Fruit fly (Drosophila melanogaster) whole organism, embryonic: ENCODE measurements around the gene Nepl13.

Experiments
- Atf-2 ChIP-seq: fragments of 200-800 bp; sonication (Bioruptor generic); optimal IDR thresholded peaks from 2 replicates; lab custom pipeline; 2016; ENCODE audit warnings: missing biosample characterization, missing genetic modification characterization
- Blimp-1 ChIP-seq: fragments of 200-800 bp; sonication (Bioruptor generic); optimal IDR thresholded peaks from 3 replicates; lab custom pipeline; 2018; ENCODE audit warnings: missing biosample characterization, missing genetic modification characterization, mild to moderate bottlenecking, moderate library complexity, missing genetic modification reagents
- CG12219 ChIP-seq: fragments of 200-800 bp; sonication (Bioruptor generic); optimal IDR thresholded peaks from 3 replicates; lab custom pipeline; 2018; ENCODE audit warnings: missing biosample characterization, mild to moderate bottlenecking, missing genetic modification characterization
- CG12391 ChIP-seq: fragments of 200-800 bp; sonication (Bioruptor generic); optimal IDR thresholded peaks from 3 replicates; lab custom pipeline; 2018; ENCODE audit warnings: missing biosample characterization, mild to moderate bottlenecking, missing genetic modification characterization, moderate library complexity
- CG13296 ChIP-seq: fragments of 200-800 bp; sonication (Bioruptor generic); optimal IDR thresholded peaks from 3 replicates; lab custom pipeline; 2018; ENCODE audit warnings: missing biosample characterization, mild to moderate bottlenecking, missing genetic modification characterization
- CG15601 ChIP-seq: fragments of 200-800 bp; sonication (Bioruptor generic); optimal IDR thresholded peaks from 3 replicates; lab custom pipeline; 2019; ENCODE audit warnings: missing biosample characterization, mild to moderate bottlenecking, missing genetic modification characterization, moderate library complexity
- CG1647 ChIP-seq: fragments of 200-800 bp; sonication (Bioruptor generic); optimal IDR thresholded peaks from 3 replicates; lab custom pipeline; 2016; ENCODE audit warnings: missing biosample characterization, missing genetic modification characterization
- CG16813 ChIP-seq: fragments of 200-800 bp; sonication (Bioruptor generic); IDR thresholded peaks from 3 replicates; pipeline ENCODE4 v1.3.6; 2022; ENCODE audit warnings: missing biosample characterization, missing genetic modification characterization; ENCODE audit not compliant: partially characterized antibody
- CG18011 ChIP-seq: fragments of 200-800 bp; sonication (Bioruptor generic); optimal IDR thresholded peaks from 2 replicates; lab custom pipeline; 2017; ENCODE audit warnings: missing biosample characterization, missing genetic modification characterization, mild to moderate bottlenecking, moderate library complexity, missing genotype
- CG18476 ChIP-seq: fragments of 200-800 bp; sonication (Bioruptor generic); optimal IDR thresholded peaks from 2 replicates; lab custom pipeline; 2016; ENCODE audit warnings: missing biosample characterization, mild to moderate bottlenecking, missing genetic modification characterization
- CG30403 ChIP-seq: fragments of 200-800 bp; sonication (Bioruptor generic); optimal IDR thresholded peaks from 3 replicates; lab custom pipeline; 2016; ENCODE audit warnings: missing biosample characterization, missing genetic modification characterization
- CG32772 ChIP-seq: fragments of 200-800 bp; sonication (Bioruptor generic); IDR thresholded peaks from 2 replicates; pipeline ENCODE4 v1.3.6; 2022; ENCODE audit warnings: missing biosample characterization, missing genetic modification characterization
- CG6683 ChIP-seq: fragments of 200-800 bp; sonication (Bioruptor generic); optimal IDR thresholded peaks from 2 replicates; lab custom pipeline; 2017; ENCODE audit warnings: missing biosample characterization, mild to moderate bottlenecking, missing genetic modification characterization, missing genetic modification reagents
- CG6813 ChIP-seq: fragments of 200-800 bp; sonication (Bioruptor generic); optimal IDR thresholded peaks from 2 replicates; lab custom pipeline; 2017; ENCODE audit warnings: missing biosample characterization, missing genetic modification characterization, mild to moderate bottlenecking, moderate library complexity, missing genetic modification reagents
- CG7987 ChIP-seq: fragments of 200-800 bp; sonication (Bioruptor generic); optimal IDR thresholded peaks from 2 replicates; lab custom pipeline; 2018; ENCODE audit warnings: missing biosample characterization, mild to moderate bottlenecking, missing genetic modification characterization, moderate library complexity
- CkIIα-i1 ChIP-seq: fragments of 200-800 bp; sonication (Bioruptor generic); IDR thresholded peaks from 2 replicates; pipeline ENCODE4 v1.3.6; 2022; ENCODE audit warnings: missing biosample characterization, missing genetic modification characterization
- CoRest ChIP-seq: fragments of 200-800 bp; sonication (Bioruptor generic); optimal IDR thresholded peaks from 3 replicates; lab custom pipeline; 2018; ENCODE audit warnings: missing biosample characterization, mild to moderate bottlenecking, missing genetic modification characterization, moderate library complexity
- Dll ChIP-seq: fragments of 200-800 bp; sonication (Bioruptor generic); IDR thresholded peaks from 4 replicates; pipeline ENCODE4 v1.3.6; 2022; ENCODE audit warnings: missing biosample characterization, missing genetic modification characterization; ENCODE audit not compliant: partially characterized antibody
- E2f2 ChIP-seq: fragments of 200-800 bp; sonication (Bioruptor generic); IDR thresholded peaks from 2 replicates; pipeline ENCODE4 v1.3.6; 2022; ENCODE audit warnings: missing biosample characterization, missing genetic modification characterization
- H15 ChIP-seq: fragments of 200-800 bp; sonication (Bioruptor generic); IDR thresholded peaks from 3 replicates; pipeline ENCODE4 v1.3.6; 2022; ENCODE audit warnings: missing biosample characterization, missing genetic modification characterization
- HLH3B ChIP-seq: fragments of 200-800 bp; sonication (Bioruptor generic); IDR thresholded peaks from 2 replicates; pipeline ENCODE4 v1.3.6; 2022; ENCODE audit warnings: missing biosample characterization, missing genetic modification characterization
- Med ChIP-seq: fragments of 200-800 bp; sonication (Bioruptor generic); peaks from one replicate; lab custom pipeline; 2016; ENCODE audit warnings: missing biosample characterization, missing genetic modification characterization, mild to moderate bottlenecking, inconsistent platforms, moderate library complexity
- Opbp ChIP-seq: fragments of 200-800 bp; sonication (Bioruptor generic); IDR thresholded peaks from 3 replicates; pipeline ENCODE4 v1.3.6; 2022; ENCODE audit warnings: missing biosample characterization, missing genetic modification characterization; ENCODE audit not compliant: partially characterized antibody
- Ravus ChIP-seq: fragments of 200-800 bp; sonication (Bioruptor generic); IDR thresholded peaks from 2 replicates; pipeline ENCODE4 v1.3.6; 2022; ENCODE audit warnings: missing biosample characterization, missing genetic modification characterization
- Rfx ChIP-seq: fragments of 200-800 bp; sonication (Bioruptor generic); IDR thresholded peaks from 2 replicates; pipeline ENCODE4 v1.3.6; 2022; ENCODE audit warnings: missing biosample characterization, missing genetic modification characterization
- Sox102F ChIP-seq: fragments of 200-800 bp; sonication (Bioruptor generic); optimal IDR thresholded peaks from 2 replicates; lab custom pipeline; 2018; ENCODE audit warnings: missing biosample characterization, mild to moderate bottlenecking, missing genetic modification characterization, moderate library complexity
- chm ChIP-seq: fragments of 200-800 bp; sonication (Bioruptor generic); IDR thresholded peaks from 2 replicates; pipeline ENCODE4 v1.3.6; 2022; ENCODE audit warnings: missing biosample characterization, missing genetic modification characterization
- dati ChIP-seq: fragments of 200-800 bp; sonication (Bioruptor generic); IDR thresholded peaks from 2 replicates; pipeline ENCODE4 v1.3.6; 2022; ENCODE audit warnings: missing biosample characterization, missing genetic modification characterization
- ems ChIP-seq: fragments of 200-800 bp; sonication (Bioruptor generic); optimal IDR thresholded peaks from 3 replicates; lab custom pipeline; 2016; ENCODE audit warnings: missing biosample characterization, missing genetic modification characterization
- fd102C ChIP-seq: fragments of 200-800 bp; sonication (Bioruptor generic); optimal IDR thresholded peaks from 2 replicates; lab custom pipeline; 2018; ENCODE audit warnings: missing biosample characterization, mild to moderate bottlenecking, missing genetic modification characterization, moderate library complexity
- ftz-f1 ChIP-seq: fragments of 200-800 bp; sonication (Bioruptor generic); optimal IDR thresholded peaks from 2 replicates; lab custom pipeline; 2016; ENCODE audit warnings: missing biosample characterization, missing genetic modification characterization
- hkb ChIP-seq, 2 experiments: fragments of 200-800 bp in 1 of 2; fragments of >200 bp in 1 of 2; sonication (Bioruptor generic) in 1 of 2; IDR thresholded peaks in 1 of 2; optimal IDR thresholded peaks in 1 of 2; 2 replicates each; pipeline versions ENCODE4 v1.3.6 to Lab custom; 2017 to 2022; ENCODE audit warnings: missing biosample characterization in 1 of 2, missing genetic modification characterization in 1 of 2
- hth ChIP-seq: fragments of >200 bp; optimal IDR thresholded peaks from 2 replicates; lab custom pipeline; 2017; ENCODE audit warnings: inconsistent platforms
- lilli ChIP-seq: fragments of 200-800 bp; sonication (Bioruptor generic); optimal IDR thresholded peaks from 3 replicates; lab custom pipeline; 2016; ENCODE audit warnings: missing biosample characterization, missing genetic modification characterization
- mam ChIP-seq: fragments of 200-800 bp; sonication (Bioruptor generic); optimal IDR thresholded peaks from 3 replicates; lab custom pipeline; 2016; ENCODE audit warnings: missing biosample characterization, missing genetic modification characterization
- nau ChIP-seq: fragments of 200-800 bp; sonication (Bioruptor generic); optimal IDR thresholded peaks from 3 replicates; lab custom pipeline; 2017; ENCODE audit warnings: missing biosample characterization, mild to moderate bottlenecking, missing genetic modification characterization, missing genetic modification reagents
- nerfin-2 ChIP-seq: fragments of 200-800 bp; sonication (Bioruptor generic); IDR thresholded peaks from 2 replicates; pipeline ENCODE4 v1.3.6; 2022; ENCODE audit warnings: missing biosample characterization, missing genetic modification characterization; ENCODE audit not compliant: partially characterized antibody
- pita ChIP-seq: fragments of 200-800 bp; sonication (Bioruptor generic); optimal IDR thresholded peaks from 2 replicates; lab custom pipeline; 2017; ENCODE audit warnings: missing biosample characterization, mild to moderate bottlenecking, missing genetic modification characterization
- prd ChIP-seq, 3 experiments: fragments of >200 bp in 2 of 3; fragments of 200-800 bp in 1 of 3; sonication (Bioruptor generic) in 1 of 3; optimal IDR thresholded peaks in 2 of 3; IDR thresholded peaks in 1 of 3; 2 replicates in 2 of 3; 3 replicates in 1 of 3; pipeline versions ENCODE4 v1.3.6 to Lab custom; 2017 to 2022; ENCODE audit warnings: missing biosample characterization in 1 of 3, missing genetic modification characterization in 1 of 3
- run ChIP-seq: fragments of 200-800 bp; sonication (Bioruptor generic); optimal IDR thresholded peaks from 3 replicates; lab custom pipeline; 2018; ENCODE audit warnings: missing biosample characterization, mild to moderate bottlenecking, missing genetic modification characterization
- sd ChIP-seq: fragments of 200-800 bp; sonication (Bioruptor generic); optimal IDR thresholded peaks from 3 replicates; lab custom pipeline; 2018; ENCODE audit warnings: missing biosample characterization, mild to moderate bottlenecking, missing genetic modification characterization, moderate library complexity
- tin ChIP-seq: fragments of 200-800 bp; sonication (Bioruptor generic); optimal IDR thresholded peaks from 3 replicates; lab custom pipeline; 2016; ENCODE audit warnings: missing biosample characterization, missing genetic modification characterization
- twi ChIP-seq: fragments of 200-800 bp; optimal IDR thresholded peaks from 2 replicates; lab custom pipeline; 2019; ENCODE audit warnings: missing biosample characterization, mild to moderate bottlenecking, missing genetic modification characterization, moderate library complexity

Gene Nepl13

DNA sequence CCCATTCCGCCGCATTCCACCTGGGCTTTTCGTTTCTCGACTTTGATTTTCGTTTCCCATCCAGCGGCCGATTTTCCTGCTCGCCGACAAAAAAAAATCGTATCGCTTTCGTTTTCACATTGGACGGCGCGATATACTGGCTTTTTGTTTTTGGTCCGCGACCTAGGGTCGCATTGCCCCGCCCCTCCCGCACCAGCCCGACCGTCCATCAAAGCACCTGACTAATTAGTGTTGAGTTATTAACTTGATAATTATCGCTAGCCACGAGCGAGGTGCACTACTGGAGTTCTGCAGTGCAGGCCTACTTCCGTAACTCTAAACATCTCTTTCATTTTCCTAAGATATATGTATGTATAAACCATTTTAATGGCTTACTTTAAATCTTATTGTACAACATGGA lies 9.2 kb downstream of the Nepl13 start (continued):
- no peak for TF ChIP-seq ftz-f1 (GFP tag; lab: Kevin White, UChicago)
- no peak for TF ChIP-seq tin (GFP tag; lab: Kevin White, UChicago)
- no peak for TF ChIP-seq run (tag; lab: Kevin White, UChicago)
- TF ChIP-seq pita (GFP tag; lab: Kevin White, UChicago), result no peak
- TF ChIP-seq fd102C (GFP tag; lab: Kevin White, UChicago), result no peak
- TF ChIP-seq mam (GFP tag; lab: Kevin White, UChicago), result no peak
- no peak for TF ChIP-seq nau
- TF ChIP-seq CG16813 (GFP tag; lab: Robert Waterston, UW), result no peak
- TF ChIP-seq CkIIα-i1 (GFP tag; lab: Robert Waterston, UW), result no peak
- no peak for TF ChIP-seq CG30403 (GFP tag; lab: Kevin White, UChicago)
- no peak for TF ChIP-seq CG18011 (GFP tag; lab: Kevin White, UChicago)
- no peak for TF ChIP-seq nerfin-2 (GFP tag; lab: Robert Waterston, UW)
- peak; percentile 72 for TF ChIP-seq CG18476 (GFP tag; lab: Kevin White, UChicago)
- 0 out of 2 replicates have a peak, but pooled peaks have one; percentile 34 for TF ChIP-seq chm (GFP tag; lab: Robert Waterston, UW)
- TF ChIP-seq twi (tag; lab: Kevin White, UChicago), result no peak
- peak; percentile 20 for TF ChIP-seq Med (GFP tag; lab: Kevin White, UChicago)
- no peak for TF ChIP-seq CG7987 (GFP tag; lab: Kevin White, UChicago)
- TF ChIP-seq HLH3B (GFP tag; lab: Robert Waterston, UW), result no peak
- no peak for TF ChIP-seq CG32772 (GFP tag; lab: Robert Waterston, UW)
- no peak; the same call in 3 of the 4 replicates for TF ChIP-seq Dll (GFP tag; lab: Robert Waterston, UW)
- peak; percentile 95 for TF ChIP-seq Blimp-1 (GFP tag; lab: Kevin White, UChicago)
- TF ChIP-seq CG13296 (GFP tag; lab: Kevin White, UChicago), result no peak
- no peak for TF ChIP-seq CoRest (tag; lab: Kevin White, UChicago)
- 0 out of 3 replicates have a peak, but pooled peaks have one; percentile 8 for TF ChIP-seq H15 (GFP tag; lab: Robert Waterston, UW)
- TF ChIP-seq CG6813 (GFP tag; lab: Kevin White, UChicago), result no peak
- no peak for TF ChIP-seq Sox102F (GFP tag; lab: Kevin White, UChicago)
- no peak for TF ChIP-seq CG6683
- TF ChIP-seq sd, result peak; percentile 65
- no peak for TF ChIP-seq prd (optimal IDR thresholded peaks at IDR 0.05; lab: Kevin White, UChicago)
- TF ChIP-seq prd (GFP tag; IDR thresholded peaks at IDR 0.05; lab: Robert Waterston, UW), result no peak
- peak; percentile 2 for TF ChIP-seq CG15601
- TF ChIP-seq E2f2 (GFP tag; lab: Robert Waterston, UW), result no peak
- TF ChIP-seq Rfx (GFP tag; lab: Robert Waterston, UW), result no peak; the same call in 1 of the 2 replicates
- TF ChIP-seq CG12391, result no peak
- TF ChIP-seq Atf-2 (GFP tag; lab: Kevin White, UChicago), result no peak
- peak; percentile 20; the same call in 1 of the 3 replicates for TF ChIP-seq Opbp (GFP tag; lab: Robert Waterston, UW)
- TF ChIP-seq hkb (optimal IDR thresholded peaks at IDR 0.05; lab: Kevin White, UChicago), result peak; percentile 36
- TF ChIP-seq hkb (GFP tag; IDR thresholded peaks at IDR 0.05; lab: Robert Waterston, UW), result no peak
- TF ChIP-seq Ravus (GFP tag; lab: Robert Waterston, UW), result no peak
- TF ChIP-seq dati, result no peak
- no peak for TF ChIP-seq CG12219 (GFP tag; lab: Kevin White, UChicago)
- TF ChIP-seq CG1647 (GFP tag; lab: Kevin White, UChicago), result no peak
- TF ChIP-seq hth (lab: Kevin White, UChicago), result no peak
- TF ChIP-seq ems (GFP tag; lab: Kevin White, UChicago), result no peak
- no peak for TF ChIP-seq lilli (GFP tag; lab: Kevin White, UChicago)
